Worm (Caenorhabditis elegans) whole organism, L4 larva: ENCODE results near the gene T11G6.4.

Experiments used
- ama-1 ChIP-seq: fragments of 150-350 bp; optimal IDR thresholded peaks from 2 replicates; lab custom pipeline; 2014; ENCODE audit warnings: inconsistent platforms, mixed read lengths
- dpl-1 ChIP-seq: fragments of 150-350 bp; optimal IDR thresholded peaks from 2 replicates; lab custom pipeline; 2014; ENCODE audit warnings: missing biosample characterization, missing genetic modification reagents, missing genetic modification characterization
- egl-43 ChIP-seq: fragments of 200-800 bp; sonication (Bioruptor generic); IDR thresholded peaks from 2 replicates; pipeline ENCODE4 v1.3.6; 2022; ENCODE audit warnings: missing genetic modification reagents, missing genetic modification characterization, missing compliant biosample characterization
- lin-1 ChIP-seq: fragments of 200-800 bp; sonication (Bioruptor generic); IDR thresholded peaks from 2 replicates; pipeline ENCODE4 v1.3.6; 2022; ENCODE audit warnings: missing genetic modification reagents, missing genetic modification characterization, missing compliant biosample characterization
- lin-13 ChIP-seq: fragments of 150-350 bp; optimal IDR thresholded peaks from 2 replicates; lab custom pipeline; 2014; ENCODE audit warnings: missing biosample characterization, missing genetic modification reagents, missing genetic modification characterization
- lir-3 ChIP-seq: sonication (generic microtip); optimal IDR thresholded peaks from 2 replicates; lab custom pipeline; 2016; ENCODE audit warnings: mild to moderate bottlenecking, missing genetic modification characterization, missing compliant biosample characterization
- mdl-1 ChIP-seq, 2 experiments: fragments of 150-350 bp in 1 of 2; sonication (generic microtip) in 1 of 2; optimal IDR thresholded peaks; 2 replicates each; lab custom pipeline; 2014 to 2017; ENCODE audit warnings: missing biosample characterization in 2 of 2, missing genetic modification characterization in 2 of 2
- nhr-237 ChIP-seq: sonication (generic microtip); optimal IDR thresholded peaks from 2 replicates; lab custom pipeline; 2017; ENCODE audit warnings: missing biosample characterization, missing genetic modification characterization
- nhr-28 ChIP-seq: fragments of 150-350 bp; optimal IDR thresholded peaks from 2 replicates; lab custom pipeline; 2014; ENCODE audit warnings: missing biosample characterization, missing genetic modification characterization
- nhr-76 ChIP-seq: fragments of 150-350 bp; optimal IDR thresholded peaks from 2 replicates; lab custom pipeline; 2014; ENCODE audit warnings: missing biosample characterization, missing genetic modification characterization
- nhr-77 ChIP-seq: fragments of 150-350 bp; optimal IDR thresholded peaks from 2 replicates; lab custom pipeline; 2014; ENCODE audit warnings: missing biosample characterization, missing genetic modification characterization
- pha-4 ChIP-seq, 2 experiments: fragments of 150-350 bp in 1 of 2; fragments of 200-800 bp in 1 of 2; sonication (Bioruptor generic) in 1 of 2; IDR thresholded peaks in 1 of 2; optimal IDR thresholded peaks in 1 of 2; 2 replicates each; pipeline versions ENCODE4 v1.3.6 to Lab custom; 2014 to 2022; ENCODE audit warnings: missing genetic modification characterization in 2 of 2, missing genetic modification reagents in 2 of 2, missing biosample characterization in 1 of 2, missing compliant biosample characterization in 1 of 2
- snpc-4 ChIP-seq: fragments of 150-350 bp; optimal IDR thresholded peaks from 2 replicates; lab custom pipeline; 2014; ENCODE audit warnings: missing biosample characterization, missing genetic modification characterization
- ztf-11 ChIP-seq: fragments of 150-350 bp; optimal IDR thresholded peaks from 2 replicates; lab custom pipeline; 2014; ENCODE audit warnings: missing biosample characterization, missing genetic modification characterization

ce11 chrIV:10864031-10864430, 12.3 kb upstream of the T11G6.4 start, which contains the start of gene nish-1:
- TF ChIP-seq ama-1 (lab: Kevin White, UChicago) (no peak), lin-1 (GFP tag; lab: Robert Waterston, UW) (no peak), mdl-1 (tag; optimal IDR thresholded peaks at IDR 0.05; lab: Kevin White, UChicago) (no peak), dpl-1 (GFP tag; lab: Kevin White, UChicago) (no peak), nhr-28 (tag; lab: Kevin White, UChicago) (no peak), ztf-11 (tag; lab: Kevin White, UChicago) (no peak), nhr-77 (tag; lab: Kevin White, UChicago) (no peak), nhr-237 (tag; lab: Kevin White, UChicago) (no peak), pha-4 (GFP tag; IDR thresholded peaks at IDR 0.05; lab: Robert Waterston, UW) (no peak), pha-4 (tag; optimal IDR thresholded peaks at IDR 0.05; lab: Kevin White, UChicago) (no peak), lin-13 (no peak), snpc-4 (no peak), lir-3 (tag; lab: Kevin White, UChicago) (no peak), egl-43 (GFP tag; lab: Robert Waterston, UW) (no peak), nhr-76 (tag; lab: Kevin White, UChicago) (no peak)
